Worm (Caenorhabditis elegans) whole organism, L1 larva: ENCODE measurements around the gene cbn-1.

Source experiments
- C04F5.9 ChIP-seq: sonication (generic microtip); optimal IDR thresholded peaks from 2 replicates; lab custom pipeline; 2016; ENCODE audit warnings: missing genetic modification characterization, missing compliant biosample characterization
- C16A3.4 ChIP-seq: fragments of 150-350 bp; optimal IDR thresholded peaks from 2 replicates; lab custom pipeline; 2014; ENCODE audit warnings: missing biosample characterization, missing genetic modification characterization
- C34B4.2 ChIP-seq: sonication (generic microtip); optimal IDR thresholded peaks from 2 replicates; lab custom pipeline; 2017; ENCODE audit warnings: mild to moderate bottlenecking, missing genetic modification characterization, missing compliant biosample characterization
- F16B12.6 ChIP-seq: fragments of 150-350 bp; optimal IDR thresholded peaks from 2 replicates; lab custom pipeline; 2014; ENCODE audit warnings: missing biosample characterization, missing genetic modification characterization
- Y116A8C.19 ChIP-seq: sonication (generic microtip); optimal IDR thresholded peaks from 2 replicates; lab custom pipeline; 2016; ENCODE audit warnings: missing compliant biosample characterization, missing genetic modification characterization, borderline replicate concordance
- aly-2 ChIP-seq: fragments of 150-350 bp; optimal IDR thresholded peaks from 2 replicates; lab custom pipeline; 2014; ENCODE audit warnings: missing biosample characterization, missing genetic modification characterization
- ceh-63 ChIP-seq: fragments of 200-800 bp; sonication (Bioruptor generic); optimal IDR thresholded peaks from 2 replicates; lab custom pipeline; 2018; ENCODE audit warnings: mild to moderate bottlenecking, missing genetic modification characterization, missing compliant biosample characterization
- ceh-8 ChIP-seq: fragments of 200-800 bp; sonication (Bioruptor generic); optimal IDR thresholded peaks from 2 replicates; lab custom pipeline; 2018; ENCODE audit warnings: mild to moderate bottlenecking, missing genetic modification characterization, moderate library complexity, missing compliant biosample characterization
- ceh-82 ChIP-seq, 3 experiments: fragments of 150-350 bp in 1 of 3; sonication (generic microtip) in 2 of 3; optimal IDR thresholded peaks; 2 replicates each; lab custom pipeline; 2014 to 2017; ENCODE audit warnings: missing biosample characterization in 3 of 3, missing genetic modification characterization in 3 of 3
- ceh-88 ChIP-seq: fragments of 200-800 bp; sonication (Bioruptor generic); IDR thresholded peaks from 2 replicates; pipeline ENCODE4 v1.3.6; 2022; ENCODE audit warnings: missing genetic modification characterization, missing compliant biosample characterization
- ceh-90 ChIP-seq: sonication (generic microtip); optimal IDR thresholded peaks from 2 replicates; lab custom pipeline; 2016; ENCODE audit warnings: missing genetic modification characterization, missing compliant biosample characterization
- ces-1 ChIP-seq: fragments of 150-350 bp; optimal IDR thresholded peaks from 2 replicates; lab custom pipeline; 2014; ENCODE audit warnings: missing biosample characterization, missing genetic modification reagents, missing genetic modification characterization
- dpl-1 ChIP-seq, 3 experiments: fragments of 150-350 bp in 2 of 3; sonication (generic microtip) in 1 of 3; optimal IDR thresholded peaks; 2 replicates each; lab custom pipeline; 2014 to 2017; ENCODE audit warnings: missing biosample characterization in 3 of 3, missing genetic modification characterization in 3 of 3, missing genetic modification reagents in 3 of 3
- egl-13 ChIP-seq: sonication (generic microtip); optimal IDR thresholded peaks from 2 replicates; lab custom pipeline; 2016; ENCODE audit warnings: missing genotype, missing genetic modification reagents, missing genetic modification characterization, missing compliant biosample characterization
- elt-3 ChIP-seq, 6 experiments: fragments of 150-350 bp in 1 of 6; sonication (generic microtip); optimal IDR thresholded peaks; 2 replicates each; lab custom pipeline; 2017 to 2018; ENCODE audit warnings: missing biosample characterization in 6 of 6, missing genetic modification characterization in 6 of 6, inconsistent platforms in 1 of 6
- ets-5 ChIP-seq: fragments of 200-800 bp; sonication (Bioruptor generic); IDR thresholded peaks from 2 replicates; pipeline ENCODE4 v1.3.6; 2022; ENCODE audit warnings: missing genetic modification characterization, missing compliant biosample characterization
- fkh-10 ChIP-seq: sonication (generic microtip); optimal IDR thresholded peaks from 2 replicates; lab custom pipeline; 2017; ENCODE audit warnings: missing biosample characterization, missing genetic modification reagents, missing genetic modification characterization
- fkh-8 ChIP-seq: sonication (generic microtip); optimal IDR thresholded peaks from 2 replicates; lab custom pipeline; 2016; ENCODE audit warnings: mild to moderate bottlenecking, missing genetic modification characterization, missing compliant biosample characterization
- fos-1 ChIP-seq: fragments of 150-350 bp; optimal IDR thresholded peaks from 2 replicates; lab custom pipeline; 2014; ENCODE audit warnings: missing biosample characterization, missing genetic modification characterization
- hlh-4 ChIP-seq: sonication (generic microtip); optimal IDR thresholded peaks from 2 replicates; lab custom pipeline; 2016; ENCODE audit warnings: mild to moderate bottlenecking, missing genetic modification characterization, missing compliant biosample characterization
- hpl-2 ChIP-seq: fragments of 150-350 bp; optimal IDR thresholded peaks from 2 replicates; lab custom pipeline; 2014; ENCODE audit warnings: missing biosample characterization, missing genetic modification reagents, missing genetic modification characterization
- isw-1 ChIP-seq: fragments of 200-800 bp; sonication (Bioruptor generic); IDR thresholded peaks from 2 replicates; pipeline ENCODE4 v1.3.6; 2022; ENCODE audit warnings: missing genetic modification characterization, missing compliant biosample characterization
- jun-1 ChIP-seq: fragments of 150-350 bp; optimal IDR thresholded peaks from 2 replicates; lab custom pipeline; 2014; ENCODE audit warnings: missing biosample characterization, missing genetic modification reagents, missing genetic modification characterization
- lin-13 ChIP-seq: fragments of 150-350 bp; optimal IDR thresholded peaks from 2 replicates; lab custom pipeline; 2014; ENCODE audit warnings: missing biosample characterization, missing genetic modification reagents, missing genetic modification characterization
- lin-15B ChIP-seq: fragments of 150-350 bp; sonication (generic microtip); optimal IDR thresholded peaks from 3 replicates; lab custom pipeline; 2014; ENCODE audit warnings: missing biosample characterization, missing genetic modification characterization
- lir-3 ChIP-seq: sonication (generic microtip); optimal IDR thresholded peaks from 2 replicates; lab custom pipeline; 2016; ENCODE audit warnings: mild to moderate bottlenecking, missing genetic modification characterization, moderate library complexity, missing compliant biosample characterization; ENCODE audit not compliant: poor library complexity
- lsy-2 ChIP-seq, 2 experiments: fragments of 150-350 bp; optimal IDR thresholded peaks; 2 replicates each; lab custom pipeline; 2014; ENCODE audit warnings: missing biosample characterization in 2 of 2, missing genetic modification characterization in 2 of 2
- mab-9 ChIP-seq: fragments of 200-800 bp; sonication (Bioruptor generic); IDR thresholded peaks from 2 replicates; pipeline ENCODE4 v1.3.6; 2022; ENCODE audit warnings: missing genetic modification reagents, missing genetic modification characterization, missing compliant biosample characterization
- mef-2 ChIP-seq: fragments of 150-350 bp; optimal IDR thresholded peaks from 2 replicates; lab custom pipeline; 2014; ENCODE audit warnings: missing biosample characterization, missing genetic modification characterization
- mep-1 ChIP-seq: fragments of 150-350 bp; optimal IDR thresholded peaks from 2 replicates; lab custom pipeline; 2014; ENCODE audit warnings: missing biosample characterization, missing genetic modification characterization
- nhr-20 ChIP-seq: sonication (generic microtip); optimal IDR thresholded peaks from 2 replicates; lab custom pipeline; 2016; ENCODE audit warnings: mild to moderate bottlenecking, missing genetic modification characterization, missing compliant biosample characterization
- nhr-237 ChIP-seq: fragments of 150-350 bp; optimal IDR thresholded peaks from 2 replicates; lab custom pipeline; 2014; ENCODE audit warnings: missing biosample characterization, missing genetic modification characterization
- nhr-71 ChIP-seq: sonication (generic microtip); optimal IDR thresholded peaks from 2 replicates; lab custom pipeline; 2016; ENCODE audit warnings: mild to moderate bottlenecking, missing genetic modification characterization, moderate library complexity, missing compliant biosample characterization
- nhr-76 ChIP-seq: sonication (generic microtip); optimal IDR thresholded peaks from 2 replicates; lab custom pipeline; 2017; ENCODE audit warnings: missing biosample characterization, missing genetic modification characterization
- nhr-84 ChIP-seq: sonication (generic microtip); optimal IDR thresholded peaks from 2 replicates; lab custom pipeline; 2017; ENCODE audit warnings: missing biosample characterization, missing genetic modification characterization
- nhr-85 ChIP-seq: sonication (generic microtip); peaks from one replicate; lab custom pipeline; 2016; ENCODE audit warnings: missing genetic modification characterization, inconsistent platforms, missing compliant biosample characterization
- nhr-90 ChIP-seq: sonication (generic microtip); optimal IDR thresholded peaks from 2 replicates; lab custom pipeline; 2016; ENCODE audit warnings: mild to moderate bottlenecking, missing genetic modification characterization, missing compliant biosample characterization; ENCODE audit not compliant: poor library complexity
- pag-3 ChIP-seq: sonication (generic microtip); optimal IDR thresholded peaks from 2 replicates; lab custom pipeline; 2017; ENCODE audit warnings: missing genetic modification characterization, mild to moderate bottlenecking, missing compliant biosample characterization, antibody characterized with exemption, borderline replicate concordance; ENCODE audit not compliant: insufficient read depth
- pqm-1 ChIP-seq: sonication (generic microtip); optimal IDR thresholded peaks from 3 replicates; lab custom pipeline; 2017; ENCODE audit warnings: missing biosample characterization, missing genetic modification characterization
- snpc-4 ChIP-seq: fragments of 150-350 bp; optimal IDR thresholded peaks from 2 replicates; lab custom pipeline; 2014; ENCODE audit warnings: missing biosample characterization, missing genetic modification characterization
- snu-23 ChIP-seq: sonication (generic microtip); optimal IDR thresholded peaks from 2 replicates; lab custom pipeline; 2016; ENCODE audit warnings: missing genetic modification characterization, missing compliant biosample characterization
- sox-4 ChIP-seq: sonication (generic microtip); optimal IDR thresholded peaks from 2 replicates; lab custom pipeline; 2016; ENCODE audit warnings: missing genetic modification characterization, missing compliant biosample characterization
- sup-37 ChIP-seq: fragments of 200-800 bp; sonication (Bioruptor generic); optimal IDR thresholded peaks from 2 replicates; lab custom pipeline; 2018; ENCODE audit warnings: mild to moderate bottlenecking, missing genetic modification characterization, missing compliant biosample characterization
- swsn-7 ChIP-seq: sonication (generic microtip); optimal IDR thresholded peaks from 2 replicates; lab custom pipeline; 2016; ENCODE audit warnings: missing genetic modification characterization, missing compliant biosample characterization
- tbx-2 ChIP-seq: sonication (generic microtip); optimal IDR thresholded peaks from 2 replicates; lab custom pipeline; 2016; ENCODE audit warnings: missing genetic modification characterization, missing compliant biosample characterization
- tlp-1 ChIP-seq: fragments of 150-350 bp; optimal IDR thresholded peaks from 2 replicates; lab custom pipeline; 2014; ENCODE audit warnings: missing biosample characterization, missing genetic modification characterization
- unc-30 ChIP-seq: sonication (generic microtip); optimal IDR thresholded peaks from 2 replicates; lab custom pipeline; 2017; ENCODE audit warnings: missing biosample characterization, missing genetic modification characterization
- unc-86 ChIP-seq: sonication (generic microtip); optimal IDR thresholded peaks from 2 replicates; lab custom pipeline; 2016; ENCODE audit warnings: missing genetic modification characterization, missing compliant biosample characterization
- unc-98 ChIP-seq: fragments of 200-800 bp; sonication (Bioruptor generic); IDR thresholded peaks from 2 replicates; pipeline ENCODE4 v1.3.6; 2022; ENCODE audit warnings: missing genetic modification characterization, missing compliant biosample characterization
- zag-1 ChIP-seq: fragments of 150-350 bp; optimal IDR thresholded peaks from 2 replicates; lab custom pipeline; 2014; ENCODE audit warnings: missing biosample characterization, missing genetic modification characterization
- ztf-11 ChIP-seq, 2 experiments: sonication (generic microtip); optimal IDR thresholded peaks; 2 replicates each; lab custom pipeline; 2016 to 2017; ENCODE audit warnings: missing genetic modification characterization in 2 of 2, missing biosample characterization in 1 of 2, missing compliant biosample characterization in 1 of 2
- ztf-4 ChIP-seq: fragments of 150-350 bp; optimal IDR thresholded peaks from 2 replicates; lab custom pipeline; 2014; ENCODE audit warnings: missing biosample characterization, missing genetic modification characterization

cbn-1 gene

ce11 chrII:349749-350148, 17.4 kb upstream of the cbn-1 start:
- TF ChIP-seq ceh-88 (GFP tag; lab: Robert Waterston, UW) = no peak
- no peak for TF ChIP-seq hlh-4
- no peak for TF ChIP-seq lsy-2 (tag; optimal IDR thresholded peaks at IDR 0.05; lab: Kevin White, UChicago)
- no peak for TF ChIP-seq fkh-8
- TF ChIP-seq nhr-237 = no peak
- no peak for TF ChIP-seq nhr-85

- no peak for TF ChIP-seq mab-9
- peak; percentile 4 for TF ChIP-seq ces-1 (GFP tag; lab: Kevin White, UChicago)
- peak; percentile 47; the same call in 1 of the 2 replicates for TF ChIP-seq isw-1 (GFP tag; lab: Robert Waterston, UW)
- no peak for TF ChIP-seq unc-98 (GFP tag; lab: Robert Waterston, UW)
- TF ChIP-seq elt-3 (tag; optimal IDR thresholded peaks at IDR 0.05; lab: Kevin White, UChicago) = no peak
- TF ChIP-seq nhr-76 = no peak
- TF ChIP-seq hlh-4 = no peak
- peak; percentile 46 for TF ChIP-seq tbx-2 (tag; lab: Kevin White, UChicago)
- no peak for TF ChIP-seq tlp-1 (tag; lab: Kevin White, UChicago)
- no peak for TF ChIP-seq lin-13 (GFP tag; lab: Kevin White, UChicago)
- peak; percentile 90 for TF ChIP-seq ceh-8 (GFP tag; lab: Kevin White, UChicago)
- no peak for TF ChIP-seq pag-3 (tag; lab: Kevin White, UChicago)
- TF ChIP-seq dpl-1 (GFP tag; optimal IDR thresholded peaks at IDR 0.05; lab: Kevin White, UChicago) = peak; percentile 14 to 59 (median 23)
- TF ChIP-seq sox-4 (tag; lab: Kevin White, UChicago) = no peak
- peak; percentile 55 to 58 for TF ChIP-seq lsy-2 (tag; optimal IDR thresholded peaks at IDR 0.05; lab: Kevin White, UChicago)
- no peak for TF ChIP-seq Y116A8C.19 (tag; lab: Kevin White, UChicago)
- no peak for TF ChIP-seq nhr-84 (tag; lab: Kevin White, UChicago)
- TF ChIP-seq mep-1 (tag; lab: Kevin White, UChicago) = peak; percentile 50
- no peak for TF ChIP-seq fkh-8
- TF ChIP-seq hpl-2 = no peak
- peak; percentile 31 to 52 (median 41) for TF ChIP-seq ceh-82 (tag; optimal IDR thresholded peaks at IDR 0.05; lab: Kevin White, UChicago)
- TF ChIP-seq swsn-7 = peak; percentile 66
- TF ChIP-seq egl-13 (tag; lab: Kevin White, UChicago) = no peak
- no peak for TF ChIP-seq fkh-10 (GFP tag; lab: Kevin White, UChicago)
- no peak for TF ChIP-seq ceh-63 (GFP tag; lab: Kevin White, UChicago)
- no peak for TF ChIP-seq unc-30 (tag; lab: Kevin White, UChicago)
- no peak for TF ChIP-seq nhr-90
- TF ChIP-seq C16A3.4 = no peak
- TF ChIP-seq lin-15B (tag; lab: Kevin White, UChicago) = no peak
- TF ChIP-seq mef-2 (tag; lab: Kevin White, UChicago) = no peak
- TF ChIP-seq pqm-1 (tag; lab: Kevin White, UChicago) = no peak
- TF ChIP-seq ceh-90 (tag; lab: Kevin White, UChicago) = no peak
- TF ChIP-seq ets-5 (GFP tag; lab: Robert Waterston, UW) = no peak
- no peak for TF ChIP-seq aly-2 (tag; lab: Kevin White, UChicago)
- TF ChIP-seq ztf-11 (tag; optimal IDR thresholded peaks at IDR 0.05; lab: Kevin White, UChicago) = no peak
- no peak for TF ChIP-seq sup-37
- TF ChIP-seq fos-1 (tag; lab: Kevin White, UChicago) = no peak
- no peak for TF ChIP-seq zag-1
- TF ChIP-seq C04F5.9 = peak; percentile 9
- peak; percentile 67 for TF ChIP-seq nhr-71 (tag; lab: Kevin White, UChicago)
- no peak for TF ChIP-seq jun-1 (tag; lab: Kevin White, UChicago)
- TF ChIP-seq lir-3 (tag; lab: Kevin White, UChicago) = no peak
- TF ChIP-seq F16B12.6 (tag; lab: Kevin White, UChicago) = peak; percentile 43
- no peak for TF ChIP-seq snpc-4 (tag; lab: Kevin White, UChicago)
- TF ChIP-seq snu-23 (GFP tag; lab: Kevin White, UChicago) = peak; percentile 58
- peak; percentile 11 for TF ChIP-seq nhr-20 (tag; lab: Kevin White, UChicago)
- TF ChIP-seq ceh-88 (GFP tag; lab: Robert Waterston, UW) = no peak
- no peak for TF ChIP-seq ztf-4 (tag; lab: Kevin White, UChicago)
- TF ChIP-seq unc-86 = peak; percentile 34
- TF ChIP-seq C34B4.2 (tag; lab: Kevin White, UChicago) = no peak
Measured at ce11 chrII:347734-348133, 15.4 kb upstream of the cbn-1 start, which contains the start of gene D1069.3. Gene D1069.3, minus strand, starts transcription at chrII:347891.
